Worm (Caenorhabditis elegans) whole organism, L4 larva: ENCODE data around the gene nhr-253.

ENCODE experiments used
- ceh-28 ChIP-seq: fragments of 150-350 bp; optimal IDR thresholded peaks from 2 replicates; lab custom pipeline; 2014; ENCODE audit warnings: missing biosample characterization, missing genetic modification reagents, missing genetic modification characterization
- daf-16 ChIP-seq, 3 experiments: sonication (generic microtip); optimal IDR thresholded peaks; 2 replicates each; lab custom pipeline; 2016 to 2017; ENCODE audit warnings: missing genetic modification characterization in 3 of 3, missing genetic modification reagents in 3 of 3, mild to moderate bottlenecking in 2 of 3, missing compliant biosample characterization in 2 of 3, missing biosample characterization in 1 of 3, moderate library complexity in 1 of 3
- dve-1 ChIP-seq: sonication (generic microtip); optimal IDR thresholded peaks from 2 replicates; lab custom pipeline; 2017; ENCODE audit warnings: antibody characterized with exemption, mild to moderate bottlenecking, missing genetic modification characterization, missing compliant biosample characterization; ENCODE audit not compliant: insufficient read depth
- jun-1 ChIP-seq: fragments of 150-350 bp; optimal IDR thresholded peaks from 2 replicates; lab custom pipeline; 2014; ENCODE audit warnings: missing biosample characterization, missing genetic modification reagents, missing genetic modification characterization
- mdl-1 ChIP-seq, 2 experiments: fragments of 150-350 bp in 1 of 2; sonication (generic microtip) in 1 of 2; optimal IDR thresholded peaks; 2 replicates each; lab custom pipeline; 2014 to 2017; ENCODE audit warnings: missing biosample characterization in 2 of 2, missing genetic modification characterization in 2 of 2
- nhr-237 ChIP-seq: sonication (generic microtip); optimal IDR thresholded peaks from 2 replicates; lab custom pipeline; 2017; ENCODE audit warnings: missing biosample characterization, missing genetic modification characterization
- pha-4 ChIP-seq, 2 experiments: fragments of 150-350 bp in 1 of 2; fragments of 200-800 bp in 1 of 2; sonication (Bioruptor generic) in 1 of 2; IDR thresholded peaks in 1 of 2; optimal IDR thresholded peaks in 1 of 2; 2 replicates each; pipeline versions ENCODE4 v1.3.6 to Lab custom; 2014 to 2022; ENCODE audit warnings: missing genetic modification characterization in 2 of 2, missing genetic modification reagents in 2 of 2, missing biosample characterization in 1 of 2, missing compliant biosample characterization in 1 of 2
- unc-130 ChIP-seq: sonication (generic microtip); optimal IDR thresholded peaks from 2 replicates; lab custom pipeline; 2016; ENCODE audit warnings: missing genetic modification reagents, missing genetic modification characterization, missing compliant biosample characterization

ce11 chrV:422133-422532, 25.7 kb downstream of the nhr-253 start, which contains the start of gene dod-20:
- no peak for TF ChIP-seq pha-4 (GFP tag; IDR thresholded peaks at IDR 0.05; lab: Robert Waterston, UW)
- TF ChIP-seq pha-4 (tag; optimal IDR thresholded peaks at IDR 0.05; lab: Kevin White, UChicago), result no peak
- TF ChIP-seq unc-130 (GFP tag; lab: Kevin White, UChicago), result no peak
- no peak for TF ChIP-seq nhr-237 (tag; lab: Kevin White, UChicago)
- TF ChIP-seq jun-1 (tag; lab: Kevin White, UChicago), result no peak
- TF ChIP-seq mdl-1 (tag; optimal IDR thresholded peaks at IDR 0.05; lab: Kevin White, UChicago), result no peak
- TF ChIP-seq dve-1 (tag; lab: Kevin White, UChicago), result no peak
- no peak for TF ChIP-seq daf-16 (GFP tag; optimal IDR thresholded peaks at IDR 0.05; lab: Kevin White, UChicago)
- no peak for TF ChIP-seq daf-16 (tag; optimal IDR thresholded peaks at IDR 0.05; lab: Kevin White, UChicago)
- no peak for TF ChIP-seq ceh-28 (tag; lab: Kevin White, UChicago)
